Fruit fly (Drosophila melanogaster): ENCODE measurements around the gene mge.
A peak's percentile ranks its signal among the peaks of the same experiment; 100 is the strongest.

Gene mge

DNA sequence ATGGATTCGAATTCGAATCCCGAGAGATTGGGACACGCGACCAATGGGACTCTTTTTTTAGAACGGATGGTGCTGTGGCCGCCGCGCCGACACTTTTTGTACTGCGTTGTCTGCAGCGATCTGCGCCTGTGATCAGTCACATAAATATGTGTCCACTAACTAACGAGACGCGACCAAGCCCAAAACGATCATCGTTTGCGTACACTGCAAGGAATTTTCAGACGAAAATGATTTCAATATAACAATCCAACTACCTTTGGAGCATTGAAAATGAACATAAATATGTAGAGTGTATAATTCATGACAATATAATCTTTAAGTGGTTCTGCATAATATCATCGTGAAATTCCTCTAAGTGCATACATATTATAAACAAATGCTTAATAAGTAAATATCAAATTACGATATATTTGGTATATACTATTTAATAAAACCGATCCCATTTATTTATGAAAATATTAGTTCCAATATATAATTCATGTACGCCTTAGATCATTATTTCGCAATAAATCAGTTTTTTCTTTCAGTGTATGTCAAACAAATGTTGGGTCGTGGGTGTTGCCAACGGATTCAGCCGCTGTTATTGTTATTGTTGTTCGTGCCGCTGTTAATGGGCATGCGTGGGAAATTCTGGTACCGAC is 26.0 kb upstream of the mge start, which contains the start of gene Eip63F-1 (continued):
- TF ChIP-seq CG16779 (GFP tag; IDR thresholded peaks at IDR 0.05) (no peak), CG18619 (GFP tag; optimal IDR thresholded peaks at IDR 0.05) (peak; percentile 62), cg (GFP tag; optimal IDR thresholded peaks at IDR 0.05) (no peak), schlank (tag; optimal IDR thresholded peaks at IDR 0.05) (no peak), bsh (GFP tag; optimal IDR thresholded peaks at IDR 0.05) (peak in 1 of 2 experiments; percentile 63), toy (GFP tag; IDR thresholded peaks at IDR 0.05) (no peak), CG7786 (GFP tag; optimal IDR thresholded peaks at IDR 0.05) (peak; percentile 31), mirr (GFP tag; optimal IDR thresholded peaks at IDR 0.05) (no peak), tgo (GFP tag; IDR thresholded peaks at IDR 0.05) (no peak; the same call in 2 of the 3 replicates), Xrp1 (GFP tag; IDR thresholded peaks at IDR 0.05) (peak; percentile 19; the same call in 1 of the 2 replicates), amos (GFP tag; IDR thresholded peaks at IDR 0.05; ENCODE audit: partially characterized antibody) (no peak), p53 (GFP tag; optimal IDR thresholded peaks at IDR 0.05) (no peak), Dbx (GFP tag; IDR thresholded peaks at IDR 0.05) (no peak), hbn (GFP tag; IDR thresholded peaks at IDR 0.05; ENCODE audit: partially characterized antibody) (no peak), CG18764 (GFP tag; optimal IDR thresholded peaks at IDR 0.05) (peak; percentile 55), stwl (tag; optimal IDR thresholded peaks at IDR 0.05) (no peak), CG17359 (tag; optimal IDR thresholded peaks at IDR 0.05) (peak; percentile 65), gt (GFP tag; IDR thresholded peaks at IDR 0.05) (no peak), sob (GFP tag; IDR thresholded peaks at IDR 0.05) (no peak), Optix (GFP tag; IDR thresholded peaks at IDR 0.05) (no peak), CG3726 (GFP tag; IDR thresholded peaks at IDR 0.05) (no peak), zfh1 (GFP tag; IDR thresholded peaks at IDR 0.05) (no peak), CG4328 (GFP tag; optimal IDR thresholded peaks at IDR 0.05) (peak; percentile 15), CG3995 (GFP tag; optimal IDR thresholded peaks at IDR 0.05) (peak; percentile 14), ham (GFP tag; IDR thresholded peaks at IDR 0.05) (no peak), dmrt99B (tag; optimal IDR thresholded peaks at IDR 0.05) (peak; percentile 71), ci (GFP tag; IDR thresholded peaks at IDR 0.05) (no peak), Eip74EF (GFP tag; optimal IDR thresholded peaks at IDR 0.05) (no peak), CG11723 (GFP tag; optimal IDR thresholded peaks at IDR 0.05) (no peak), Poxn (GFP tag; IDR thresholded peaks at IDR 0.05) (0 out of 2 replicates have a peak, but pooled peaks have one; percentile 7), CG8944 (GFP tag; optimal IDR thresholded peaks at IDR 0.05) (no peak), Oli (tag; optimal IDR thresholded peaks at IDR 0.05) (peak; percentile 78), nmo (GFP tag; optimal IDR thresholded peaks at IDR 0.05) (peak; percentile 80), jigr1 (GFP tag; IDR thresholded peaks at IDR 0.05) (no peak), sisA (GFP tag; IDR thresholded peaks at IDR 0.05) (peak; percentile 56), Xbp1 (GFP tag; optimal IDR thresholded peaks at IDR 0.05) (peak; percentile 63), da (GFP tag; optimal IDR thresholded peaks at IDR 0.05) (no peak), CG15269 (tag; optimal IDR thresholded peaks at IDR 0.05) (peak; percentile 79)

DNA sequence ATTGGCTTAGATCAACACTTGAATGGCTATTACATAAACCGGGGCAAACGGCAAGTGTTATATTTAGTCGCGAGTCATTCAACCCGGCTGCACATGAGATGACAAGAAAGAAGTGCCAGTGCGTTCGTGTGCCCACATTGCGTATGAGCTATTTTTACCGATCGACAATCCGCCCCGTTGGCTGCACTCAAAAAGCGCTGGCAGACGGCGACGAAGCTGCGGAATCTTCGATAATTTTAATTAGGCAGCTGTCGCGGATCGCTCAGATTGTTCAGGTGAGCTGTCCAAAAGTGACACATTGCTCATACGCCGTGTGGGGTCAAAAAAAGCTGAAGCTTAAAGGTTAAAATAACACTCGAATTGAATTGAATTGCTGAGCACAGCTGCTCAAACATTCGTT is 24.4 kb upstream of the mge start:
- TF ChIP-seq CG7372 (GFP tag; IDR thresholded peaks at IDR 0.05) (peak; percentile 77), CG6765 (GFP tag; optimal IDR thresholded peaks at IDR 0.05) (no peak), sens (GFP tag) (peak; percentile 70), prd (optimal IDR thresholded peaks at IDR 0.05) (no peak), prd (GFP tag; IDR thresholded peaks at IDR 0.05) (peak; percentile 15; the same call in 1 of the 3 replicates), Pdp1 (GFP tag; optimal IDR thresholded peaks at IDR 0.05) (peak in 1 of 2 experiments; percentile 58), nau (GFP tag; optimal IDR thresholded peaks at IDR 0.05) (peak; percentile 82), wdn (GFP tag; IDR thresholded peaks at IDR 0.05) (no peak), Hr78 (GFP tag; optimal IDR thresholded peaks at IDR 0.05) (peak in 1 of 2 experiments; percentile 27)

Measured in whole organism, embryonic.